Worm (Caenorhabditis elegans) whole organism, late embryonic: ENCODE measurements around the gene W08F4.7.

Experiments used
- C08G9.2 ChIP-seq: sonication (generic microtip); optimal IDR thresholded peaks from 2 replicates; lab custom pipeline; 2016; ENCODE audit warnings: mild to moderate bottlenecking, missing genetic modification characterization, moderate library complexity, missing compliant biosample characterization
- C38D4.7 ChIP-seq: fragments of 200-800 bp; sonication (Bioruptor generic); optimal IDR thresholded peaks from 2 replicates; lab custom pipeline; 2018; ENCODE audit warnings: mild to moderate bottlenecking, missing genetic modification characterization, moderate library complexity, missing compliant biosample characterization
- K02D7.2 ChIP-seq: sonication (generic microtip); optimal IDR thresholded peaks from 2 replicates; lab custom pipeline; 2017; ENCODE audit warnings: mild to moderate bottlenecking, missing genetic modification characterization, missing compliant biosample characterization
- Y22D7AL.16 ChIP-seq: sonication (generic microtip); optimal IDR thresholded peaks from 2 replicates; lab custom pipeline; 2016; ENCODE audit warnings: missing genetic modification characterization, missing compliant biosample characterization
- ceh-14 ChIP-seq: sonication (generic microtip); optimal IDR thresholded peaks from 2 replicates; lab custom pipeline; 2016; ENCODE audit warnings: missing genotype, missing genetic modification characterization, missing compliant biosample characterization
- ceh-18 ChIP-seq: sonication (generic microtip); optimal IDR thresholded peaks from 2 replicates; lab custom pipeline; 2016; ENCODE audit warnings: missing genetic modification characterization, missing compliant biosample characterization
- ceh-19 ChIP-seq: fragments of 200-800 bp; sonication (Bioruptor generic); optimal IDR thresholded peaks from 2 replicates; lab custom pipeline; 2018; ENCODE audit warnings: mild to moderate bottlenecking, missing genetic modification characterization, missing compliant biosample characterization
- ceh-24 ChIP-seq: sonication (generic microtip); optimal IDR thresholded peaks from 2 replicates; lab custom pipeline; 2016; ENCODE audit warnings: mild to moderate bottlenecking, missing genetic modification characterization, missing compliant biosample characterization
- ceh-30 ChIP-seq: fragments of 150-350 bp; optimal IDR thresholded peaks from 2 replicates; lab custom pipeline; 2014; ENCODE audit warnings: missing biosample characterization, missing genetic modification characterization
- ceh-31 ChIP-seq: sonication (generic microtip); optimal IDR thresholded peaks from 2 replicates; lab custom pipeline; 2016; ENCODE audit warnings: missing genetic modification characterization, missing compliant biosample characterization
- ceh-34 ChIP-seq: sonication (generic microtip); optimal IDR thresholded peaks from 2 replicates; lab custom pipeline; 2016; ENCODE audit warnings: mild to moderate bottlenecking, missing genetic modification characterization, missing compliant biosample characterization
- ceh-45 ChIP-seq: fragments of 200-800 bp; sonication (Bioruptor generic); IDR thresholded peaks from 2 replicates; pipeline ENCODE4 v1.3.6; 2022; ENCODE audit warnings: missing genetic modification reagents, missing genetic modification characterization, missing compliant biosample characterization
- ceh-6 ChIP-seq: fragments of 200-800 bp; sonication (Bioruptor generic); optimal IDR thresholded peaks from 2 replicates; lab custom pipeline; 2018; ENCODE audit warnings: mild to moderate bottlenecking, missing genetic modification characterization, missing compliant biosample characterization
- ceh-9 ChIP-seq: sonication (generic microtip); optimal IDR thresholded peaks from 2 replicates; lab custom pipeline; 2016; ENCODE audit warnings: mild to moderate bottlenecking, missing genetic modification characterization, inconsistent platforms, missing compliant biosample characterization
- dve-1 ChIP-seq: sonication (generic microtip); optimal IDR thresholded peaks from 2 replicates; lab custom pipeline; 2017; ENCODE audit warnings: antibody characterized with exemption, mild to moderate bottlenecking, missing genetic modification characterization, missing compliant biosample characterization
- elt-4 ChIP-seq: sonication (generic microtip); optimal IDR thresholded peaks from 2 replicates; lab custom pipeline; 2016; ENCODE audit warnings: missing genetic modification characterization, missing compliant biosample characterization
- fax-1 ChIP-seq: sonication (generic microtip); optimal IDR thresholded peaks from 2 replicates; lab custom pipeline; 2016; ENCODE audit warnings: missing genotype, missing genetic modification characterization, missing compliant biosample characterization
- fkh-6 ChIP-seq: sonication (generic microtip); optimal IDR thresholded peaks from 2 replicates; lab custom pipeline; 2016; ENCODE audit warnings: missing genetic modification characterization, missing compliant biosample characterization
- gmeb-2 ChIP-seq: sonication (generic microtip); optimal IDR thresholded peaks from 2 replicates; lab custom pipeline; 2016; ENCODE audit warnings: missing genetic modification characterization, inconsistent platforms, missing compliant biosample characterization
- hlh-13 ChIP-seq: fragments of 200-800 bp; sonication (Bioruptor generic); optimal IDR thresholded peaks from 2 replicates; lab custom pipeline; 2018; ENCODE audit warnings: mild to moderate bottlenecking, missing genetic modification characterization, missing compliant biosample characterization
- hlh-15 ChIP-seq: sonication (generic microtip); optimal IDR thresholded peaks from 2 replicates; lab custom pipeline; 2016; ENCODE audit warnings: missing genetic modification characterization, missing compliant biosample characterization
- hlh-30 ChIP-seq: sonication (generic microtip); optimal IDR thresholded peaks from 2 replicates; lab custom pipeline; 2017; ENCODE audit warnings: antibody characterized with exemption, missing genetic modification characterization, missing compliant biosample characterization; ENCODE audit not compliant: insufficient read depth
- hlh-8 ChIP-seq: sonication (generic microtip); optimal IDR thresholded peaks from 2 replicates; lab custom pipeline; 2016; ENCODE audit warnings: missing genotype, missing genetic modification characterization, missing compliant biosample characterization
- lim-6 ChIP-seq: sonication (generic microtip); optimal IDR thresholded peaks from 2 replicates; lab custom pipeline; 2016; ENCODE audit warnings: missing genetic modification characterization, missing compliant biosample characterization
- mec-3 ChIP-seq: sonication (generic microtip); optimal IDR thresholded peaks from 2 replicates; lab custom pipeline; 2016; ENCODE audit warnings: borderline replicate concordance, missing genetic modification characterization, missing compliant biosample characterization
- nfya-1 ChIP-seq: sonication (generic microtip); optimal IDR thresholded peaks from 2 replicates; lab custom pipeline; 2017; ENCODE audit warnings: missing genetic modification characterization, mild to moderate bottlenecking, missing compliant biosample characterization, antibody characterized with exemption, moderate library complexity
- nhr-232 ChIP-seq: sonication (generic microtip); optimal IDR thresholded peaks from 2 replicates; lab custom pipeline; 2016; ENCODE audit warnings: missing genetic modification characterization, missing compliant biosample characterization
- odd-2 ChIP-seq: sonication (generic microtip); optimal IDR thresholded peaks from 2 replicates; lab custom pipeline; 2017; ENCODE audit warnings: antibody characterized with exemption, mild to moderate bottlenecking, missing genetic modification characterization, missing compliant biosample characterization
- pag-3 ChIP-seq: sonication (generic microtip); optimal IDR thresholded peaks from 2 replicates; lab custom pipeline; 2016; ENCODE audit warnings: missing compliant biosample characterization, missing genetic modification characterization, borderline replicate concordance
- pha-2 ChIP-seq: sonication (generic microtip); optimal IDR thresholded peaks from 2 replicates; lab custom pipeline; 2017; ENCODE audit warnings: mild to moderate bottlenecking, missing genetic modification characterization, missing compliant biosample characterization
- pqm-1 ChIP-seq: sonication (generic microtip); optimal IDR thresholded peaks from 2 replicates; lab custom pipeline; 2016; ENCODE audit warnings: missing genetic modification characterization, missing compliant biosample characterization
- pros-1 ChIP-seq: fragments of 150-350 bp; optimal IDR thresholded peaks from 2 replicates; lab custom pipeline; 2014; ENCODE audit warnings: missing biosample characterization, missing genetic modification reagents, missing genetic modification characterization
- ref-2 ChIP-seq: sonication (generic microtip); optimal IDR thresholded peaks from 2 replicates; lab custom pipeline; 2016; ENCODE audit warnings: missing genetic modification characterization, missing compliant biosample characterization
- sox-2 ChIP-seq: fragments of 200-800 bp; sonication (Bioruptor generic); IDR thresholded peaks from 2 replicates; pipeline ENCODE4 v1.3.6; 2022; ENCODE audit warnings: missing genetic modification reagents, missing genetic modification characterization, missing compliant biosample characterization
- tbx-7 ChIP-seq: sonication (generic microtip); optimal IDR thresholded peaks from 2 replicates; lab custom pipeline; 2016; ENCODE audit warnings: missing genotype, missing genetic modification characterization, missing compliant biosample characterization
- ttx-3 ChIP-seq: sonication (generic microtip); optimal IDR thresholded peaks from 2 replicates; lab custom pipeline; 2016; ENCODE audit warnings: missing genetic modification reagents, missing genetic modification characterization, missing compliant biosample characterization
- unc-42 ChIP-seq: sonication (generic microtip); optimal IDR thresholded peaks from 2 replicates; lab custom pipeline; 2016; ENCODE audit warnings: missing genotype, missing genetic modification characterization, missing compliant biosample characterization
- unc-55 ChIP-seq: sonication (generic microtip); optimal IDR thresholded peaks from 2 replicates; lab custom pipeline; 2017; ENCODE audit warnings: missing biosample characterization, missing genetic modification reagents, missing genetic modification characterization
- unc-86 ChIP-seq: sonication (generic microtip); optimal IDR thresholded peaks from 2 replicates; lab custom pipeline; 2016; ENCODE audit warnings: missing genetic modification characterization, missing compliant biosample characterization
- zip-5 ChIP-seq: sonication (generic microtip); optimal IDR thresholded peaks from 2 replicates; lab custom pipeline; 2016; ENCODE audit warnings: missing genetic modification characterization, missing compliant biosample characterization

The W08F4.7 gene

ce11 chrII:580189-580643, 2.7 kb upstream of the W08F4.7 start, which contains the start of the genes cdc-37 and W08F4.3:
cdc-37 (minus strand) TSS chrII:580593.
W08F4.3 (plus strand) TSS chrII:580602.
- TF ChIP-seq hlh-13 (no peak), unc-42 (peak; percentile 7)

DNA sequence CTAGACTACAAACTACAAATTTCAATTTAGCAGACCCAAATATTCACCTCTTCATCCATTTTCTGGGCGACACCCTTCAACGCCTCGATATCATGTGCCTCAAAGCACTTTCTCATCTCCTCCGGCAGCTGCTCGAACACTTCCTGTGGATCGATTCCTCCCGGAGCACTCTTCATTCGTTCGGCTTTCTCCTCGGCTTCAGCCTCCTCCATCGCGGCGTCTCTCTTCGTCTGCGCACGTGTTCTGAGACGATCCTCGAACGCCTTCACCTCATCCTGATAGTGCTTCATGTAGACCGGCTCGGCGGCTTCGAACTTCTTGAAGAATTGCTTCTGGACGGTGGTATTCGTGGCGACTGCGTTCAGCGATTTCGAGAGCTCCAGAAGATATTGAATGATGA, 1.3 kb upstream of the W08F4.7 start:
- TF ChIP-seq hlh-8 (tag; lab: Kevin White, UChicago) (no peak), zip-5 (tag; lab: Kevin White, UChicago) (no peak), fkh-6 (no peak), mec-3 (tag; lab: Kevin White, UChicago) (no peak), sox-2 (GFP tag; lab: Robert Waterston, UW) (no peak)

DNA sequence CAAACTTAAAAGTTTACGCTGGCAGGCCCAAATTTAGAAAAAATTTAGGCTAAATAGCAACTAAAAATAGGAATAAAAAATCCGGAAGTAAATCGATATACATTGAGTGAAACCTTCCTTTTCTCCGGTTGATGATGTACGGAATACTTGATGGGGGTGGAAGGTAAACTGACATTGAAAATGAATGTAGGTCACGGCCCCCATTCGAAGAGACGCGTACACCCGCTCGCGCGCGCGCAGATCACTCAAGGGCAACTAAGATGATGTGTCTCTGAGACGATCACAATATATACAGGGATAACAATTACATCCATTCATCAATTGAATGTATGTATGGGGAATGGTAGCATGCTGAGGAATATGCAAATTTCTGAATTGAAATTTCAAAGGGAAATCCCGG, 3.5 kb downstream of the W08F4.7 start:
- no peak for TF ChIP-seq C08G9.2 (tag; lab: Kevin White, UChicago)
- TF ChIP-seq, all 69 proteins: peak for 0

DNA sequence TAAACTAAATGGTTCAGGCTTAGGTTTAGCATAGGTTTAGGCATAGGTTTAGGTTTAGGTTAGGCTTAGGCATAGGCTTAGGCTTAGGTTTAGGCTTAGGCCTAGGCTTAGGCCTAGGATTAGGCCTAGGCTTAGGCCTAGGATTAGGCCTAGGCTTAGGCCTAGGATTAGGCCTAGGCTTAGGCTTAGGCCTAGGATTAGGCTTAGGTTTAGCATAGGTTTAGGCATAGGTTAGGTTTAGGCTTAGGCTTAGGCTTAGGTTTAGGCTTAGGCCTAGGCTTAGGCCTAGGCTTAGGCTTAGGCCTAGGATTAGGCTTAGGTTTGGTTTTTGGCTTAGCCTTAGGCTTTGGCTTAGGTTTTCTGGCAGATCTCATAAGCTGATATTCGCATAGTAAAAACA, 4.0 kb downstream of the W08F4.7 start:
- TF ChIP-seq dve-1 (tag; lab: Kevin White, UChicago) = peak; percentile 91

- no peak for TF ChIP-seq ceh-34 (tag; lab: Kevin White, UChicago)
- TF ChIP-seq unc-55 (GFP tag; lab: Kevin White, UChicago) = no peak
- TF ChIP-seq pros-1 (tag; lab: Kevin White, UChicago) = no peak
- TF ChIP-seq ceh-31 (tag; lab: Kevin White, UChicago) = no peak
- no peak for TF ChIP-seq fax-1 (tag; lab: Kevin White, UChicago)
- TF ChIP-seq zip-5 (tag; lab: Kevin White, UChicago) = no peak
- no peak for TF ChIP-seq ref-2 (tag; lab: Kevin White, UChicago)
- TF ChIP-seq hlh-8 (tag; lab: Kevin White, UChicago) = no peak
- no peak for TF ChIP-seq ceh-24
Measured at ce11 chrII:572010-572409, 5.5 kb downstream of the W08F4.7 start, which contains the start of gene mlt-8. mlt-8 (minus strand) TSS chrII:572110.

DNA sequence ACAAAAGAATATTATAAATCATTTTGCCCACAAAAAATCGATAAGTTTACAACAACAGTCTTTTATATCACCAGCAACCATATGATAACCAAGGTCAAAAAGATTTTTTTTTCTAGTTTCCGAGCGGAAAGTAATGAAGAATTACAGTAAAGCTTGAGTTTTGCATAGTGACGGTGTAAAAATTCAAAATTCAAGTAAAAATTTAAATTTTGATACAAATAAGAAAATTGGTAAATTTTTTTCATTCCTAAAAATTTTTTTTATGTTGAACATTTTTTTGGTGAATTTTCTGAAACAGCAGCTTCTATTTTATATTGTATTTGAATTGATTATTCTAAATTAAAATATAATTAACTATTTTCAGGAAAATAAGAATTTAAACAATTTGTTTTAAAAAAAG, 8.8 kb downstream of the W08F4.7 start, which contains the start of gene W08F4.5:
TSS of gene W08F4.5 (minus strand) at position 101 of the 400 bp plus-strand sequence.
- TF ChIP-seq ceh-30 (tag; lab: Kevin White, UChicago) = no peak
- TF ChIP-seq ceh-6 (GFP tag; lab: Kevin White, UChicago) = no peak
- TF ChIP-seq ceh-45 (GFP tag; lab: Robert Waterston, UW) = no peak
- TF ChIP-seq ceh-18 = no peak
- no peak for TF ChIP-seq hlh-8 (tag; lab: Kevin White, UChicago)
- TF ChIP-seq nhr-232 = no peak
- TF ChIP-seq hlh-15 (tag; lab: Kevin White, UChicago) = no peak
- TF ChIP-seq fkh-6 = no peak
- no peak for TF ChIP-seq ceh-19 (GFP tag; lab: Kevin White, UChicago)
- TF ChIP-seq ceh-24 = no peak
- TF ChIP-seq Y22D7AL.16 (tag; lab: Kevin White, UChicago) = no peak
- no peak for TF ChIP-seq hlh-30 (tag; lab: Kevin White, UChicago)
- TF ChIP-seq C38D4.7 (GFP tag; lab: Kevin White, UChicago) = no peak
- no peak for TF ChIP-seq odd-2 (tag; lab: Kevin White, UChicago)
- no peak for TF ChIP-seq lim-6 (tag; lab: Kevin White, UChicago)
- no peak for TF ChIP-seq nfya-1 (tag; lab: Kevin White, UChicago)
- no peak for TF ChIP-seq ttx-3

- TF ChIP-seq ceh-45 (GFP tag; lab: Robert Waterston, UW) = no peak
- no peak for TF ChIP-seq ceh-9 (tag; lab: Kevin White, UChicago)
- TF ChIP-seq elt-4 (tag; lab: Kevin White, UChicago) = no peak
- no peak for TF ChIP-seq gmeb-2 (tag; lab: Kevin White, UChicago)
- no peak for TF ChIP-seq pha-2 (tag; lab: Kevin White, UChicago)
- TF ChIP-seq tbx-7 = no peak
- no peak for TF ChIP-seq K02D7.2 (tag; lab: Kevin White, UChicago)
- no peak for TF ChIP-seq pag-3
- no peak for TF ChIP-seq pqm-1 (tag; lab: Kevin White, UChicago)
- TF ChIP-seq sox-2 (GFP tag; lab: Robert Waterston, UW) = no peak
- TF ChIP-seq nhr-232 = no peak
- TF ChIP-seq ceh-14 = no peak
- TF ChIP-seq unc-55 (GFP tag; lab: Kevin White, UChicago) = no peak
- TF ChIP-seq C08G9.2 (tag; lab: Kevin White, UChicago) = no peak
- no peak for TF ChIP-seq unc-86 (tag; lab: Kevin White, UChicago)
- no peak for TF ChIP-seq zip-5 (tag; lab: Kevin White, UChicago)
- TF ChIP-seq odd-2 (tag; lab: Kevin White, UChicago) = no peak
Measured at ce11 chrII:556185-556584, 21.3 kb downstream of the W08F4.7 start, which contains the start of the genes C09E8.1 and C09E8.6. C09E8.1 (plus strand) TSS chrII:556485. C09E8.6 (plus strand) TSS chrII:556497.
